Worm (Caenorhabditis elegans) whole organism, young adult: ENCODE data around the gene F45E12.6.

ENCODE experiments used
- D2030.7 ChIP-seq: fragments of 200-800 bp; sonication (Bioruptor generic); IDR thresholded peaks from 2 replicates; pipeline ENCODE4 v1.3.6; 2022; ENCODE audit warnings: missing genetic modification reagents, missing genetic modification characterization, missing compliant biosample characterization
- F33H1.4 ChIP-seq: fragments of 200-800 bp; sonication (Bioruptor generic); IDR thresholded peaks from 2 replicates; pipeline ENCODE4 v1.3.6; 2022; ENCODE audit warnings: missing genetic modification reagents, missing genetic modification characterization, missing compliant biosample characterization
- F37B4.10 ChIP-seq: fragments of 200-800 bp; sonication (Bioruptor generic); IDR thresholded peaks from 2 replicates; pipeline ENCODE4 v1.3.6; 2022; ENCODE audit warnings: missing genetic modification characterization, missing compliant biosample characterization
- F52B5.7 ChIP-seq: sonication (generic microtip); optimal IDR thresholded peaks from 2 replicates; lab custom pipeline; 2016; ENCODE audit warnings: mild to moderate bottlenecking, missing genetic modification characterization, missing compliant biosample characterization
- F57A8.1 ChIP-seq: fragments of 200-800 bp; sonication (Bioruptor generic); optimal IDR thresholded peaks from 2 replicates; lab custom pipeline; 2018; ENCODE audit warnings: mild to moderate bottlenecking, missing genetic modification characterization, moderate library complexity, missing compliant biosample characterization
- K11D2.4 ChIP-seq: fragments of 200-800 bp; sonication (Bioruptor generic); IDR thresholded peaks from 2 replicates; pipeline ENCODE4 v1.3.6; 2022; ENCODE audit warnings: missing genetic modification reagents, missing genetic modification characterization, missing compliant biosample characterization
- T07F8.4 ChIP-seq: sonication (generic microtip); optimal IDR thresholded peaks from 2 replicates; lab custom pipeline; 2016; ENCODE audit warnings: mild to moderate bottlenecking, missing genetic modification characterization, moderate library complexity, missing compliant biosample characterization
- Y56A3A.18 ChIP-seq: fragments of 200-800 bp; sonication (Bioruptor generic); IDR thresholded peaks from 2 replicates; pipeline ENCODE4 v1.3.6; 2022; ENCODE audit warnings: missing genetic modification reagents, missing genetic modification characterization, missing compliant biosample characterization
- aptf-3 ChIP-seq: fragments of 200-800 bp; sonication (Bioruptor generic); IDR thresholded peaks from 2 replicates; pipeline ENCODE4 v1.3.6; 2022; ENCODE audit warnings: missing genetic modification characterization, missing compliant biosample characterization
- athp-1 ChIP-seq: sonication (generic microtip); optimal IDR thresholded peaks from 2 replicates; lab custom pipeline; 2017; ENCODE audit warnings: mild to moderate bottlenecking, missing genetic modification characterization, missing compliant biosample characterization
- attf-6 ChIP-seq: fragments of 200-800 bp; sonication (Bioruptor generic); IDR thresholded peaks from 2 replicates; pipeline ENCODE4 v1.3.6; 2022; ENCODE audit warnings: missing genetic modification reagents, missing genetic modification characterization, missing compliant biosample characterization
- bed-1 ChIP-seq: fragments of 200-800 bp; sonication (Bioruptor generic); IDR thresholded peaks from 2 replicates; pipeline ENCODE4 v1.3.6; 2022; ENCODE audit warnings: missing genetic modification reagents, missing genetic modification characterization, missing compliant biosample characterization
- bed-2 ChIP-seq: fragments of 200-800 bp; sonication (Bioruptor generic); IDR thresholded peaks from 2 replicates; pipeline ENCODE4 v1.3.6; 2022; ENCODE audit warnings: missing genetic modification reagents, missing genetic modification characterization, missing compliant biosample characterization
- ceh-100 ChIP-seq: fragments of 200-800 bp; sonication (Bioruptor generic); IDR thresholded peaks from 2 replicates; pipeline ENCODE4 v1.3.6; 2022; ENCODE audit warnings: missing genetic modification reagents, missing genetic modification characterization, missing compliant biosample characterization
- ceh-40 ChIP-seq: fragments of 200-800 bp; sonication (Bioruptor generic); IDR thresholded peaks from 2 replicates; pipeline ENCODE4 v1.3.6; 2022; ENCODE audit warnings: missing genetic modification characterization, missing compliant biosample characterization
- ceh-58 ChIP-seq: fragments of 200-800 bp; sonication (Bioruptor generic); IDR thresholded peaks from 2 replicates; pipeline ENCODE4 v1.3.6; 2022; ENCODE audit warnings: missing genetic modification characterization, missing compliant biosample characterization
- chd-7 ChIP-seq: sonication (generic microtip); optimal IDR thresholded peaks from 2 replicates; lab custom pipeline; 2016; ENCODE audit warnings: mild to moderate bottlenecking, missing genetic modification characterization, moderate library complexity, missing compliant biosample characterization
- dox-1 ChIP-seq: fragments of 200-800 bp; sonication (Bioruptor generic); IDR thresholded peaks from 2 replicates; pipeline ENCODE4 v1.3.6; 2022; ENCODE audit warnings: missing genetic modification reagents, missing genetic modification characterization, missing compliant biosample characterization
- egl-44 ChIP-seq: fragments of 200-800 bp; sonication (Bioruptor generic); IDR thresholded peaks from 2 replicates; pipeline ENCODE4 v1.3.6; 2022; ENCODE audit warnings: missing genetic modification reagents, missing genetic modification characterization, missing compliant biosample characterization
- egrh-3 ChIP-seq: fragments of 200-800 bp; sonication (Bioruptor generic); IDR thresholded peaks from 2 replicates; pipeline ENCODE4 v1.3.6; 2022; ENCODE audit warnings: missing genetic modification reagents, missing genetic modification characterization, missing compliant biosample characterization
- fkh-3 ChIP-seq: sonication (generic microtip); optimal IDR thresholded peaks from 2 replicates; lab custom pipeline; 2016; ENCODE audit warnings: mild to moderate bottlenecking, missing genetic modification characterization, missing compliant biosample characterization
- hmg-1.2 ChIP-seq: fragments of 200-800 bp; sonication (Bioruptor generic); IDR thresholded peaks from 2 replicates; pipeline ENCODE4 v1.3.6; 2022; ENCODE audit warnings: missing genetic modification reagents, missing genetic modification characterization, missing compliant biosample characterization
- hmg-20 ChIP-seq: fragments of 200-800 bp; sonication (Bioruptor generic); IDR thresholded peaks from 2 replicates; pipeline ENCODE4 v1.3.6; 2022; ENCODE audit warnings: missing genetic modification reagents, missing genetic modification characterization, missing compliant biosample characterization
- hsf-1 ChIP-seq: fragments of 200-800 bp; sonication (Bioruptor generic); IDR thresholded peaks from 2 replicates; pipeline ENCODE4 v1.3.6; 2022; ENCODE audit warnings: missing genetic modification reagents, missing genetic modification characterization, missing compliant biosample characterization
- lag-1 ChIP-seq: fragments of 200-800 bp; sonication (Bioruptor generic); IDR thresholded peaks from 2 replicates; pipeline ENCODE4 v1.3.6; 2022; ENCODE audit warnings: missing genetic modification reagents, missing genetic modification characterization, missing compliant biosample characterization
- let-607 ChIP-seq, 2 experiments: fragments of 200-800 bp in 1 of 2; sonication (Bioruptor generic) in 1 of 2; sonication (generic microtip) in 1 of 2; optimal IDR thresholded peaks; 2 replicates each; lab custom pipeline; 2016 to 2018; ENCODE audit warnings: mild to moderate bottlenecking in 2 of 2, missing compliant biosample characterization in 2 of 2, missing genetic modification characterization in 2 of 2, moderate library complexity in 2 of 2, missing genotype in 1 of 2
- lin-35 ChIP-seq, 3 experiments: fragments of 150-350 bp in 2 of 3; sonication (generic microtip) in 1 of 3; optimal IDR thresholded peaks; 2 replicates each; lab custom pipeline; 2014 to 2018; ENCODE audit warnings: missing biosample characterization in 3 of 3, missing genetic modification characterization in 3 of 3, missing genetic modification reagents in 3 of 3
- lsl-1 ChIP-seq: fragments of 200-800 bp; sonication (Bioruptor generic); optimal IDR thresholded peaks from 2 replicates; lab custom pipeline; 2018; ENCODE audit warnings: mild to moderate bottlenecking, missing genetic modification characterization, moderate library complexity, missing compliant biosample characterization
- madf-10 ChIP-seq: sonication (generic microtip); optimal IDR thresholded peaks from 2 replicates; lab custom pipeline; 2016; ENCODE audit warnings: mild to moderate bottlenecking, missing genetic modification characterization, missing compliant biosample characterization
- mcd-1 ChIP-seq: fragments of 200-800 bp; sonication (Bioruptor generic); IDR thresholded peaks from 2 replicates; pipeline ENCODE4 v1.3.6; 2022; ENCODE audit warnings: missing genetic modification reagents, missing genetic modification characterization, missing compliant biosample characterization
- nfya-1 ChIP-seq: sonication (generic microtip); optimal IDR thresholded peaks from 2 replicates; lab custom pipeline; 2017; ENCODE audit warnings: antibody characterized with exemption, missing compliant biosample characterization, missing genetic modification characterization, borderline replicate concordance; ENCODE audit not compliant: insufficient read depth
- nfyb-1 ChIP-seq: fragments of 200-800 bp; sonication (Bioruptor generic); IDR thresholded peaks from 2 replicates; pipeline ENCODE4 v1.3.6; 2022; ENCODE audit warnings: missing genetic modification reagents, missing genetic modification characterization, missing compliant biosample characterization
- nhr-27 ChIP-seq: fragments of 200-800 bp; sonication (Bioruptor generic); optimal IDR thresholded peaks from 2 replicates; lab custom pipeline; 2018; ENCODE audit warnings: mild to moderate bottlenecking, missing genetic modification characterization, moderate library complexity, missing compliant biosample characterization
- nhr-80 ChIP-seq: sonication (generic microtip); optimal IDR thresholded peaks from 2 replicates; lab custom pipeline; 2016; ENCODE audit warnings: missing genetic modification characterization, missing compliant biosample characterization
- pbrm-1 ChIP-seq: fragments of 200-800 bp; sonication (Bioruptor generic); IDR thresholded peaks from 2 replicates; pipeline ENCODE4 v1.3.6; 2022; ENCODE audit warnings: missing genetic modification reagents, missing genetic modification characterization, missing compliant biosample characterization
- rcor-1 ChIP-seq: fragments of 200-800 bp; sonication (Bioruptor generic); IDR thresholded peaks from 2 replicates; pipeline ENCODE4 v1.3.6; 2022; ENCODE audit warnings: missing genetic modification reagents, missing genetic modification characterization, missing compliant biosample characterization
- sdz-38 ChIP-seq: sonication (generic microtip); optimal IDR thresholded peaks from 2 replicates; lab custom pipeline; 2016; ENCODE audit warnings: missing genotype, missing genetic modification characterization, missing compliant biosample characterization
- sea-2 ChIP-seq: fragments of 200-800 bp; sonication (Bioruptor generic); IDR thresholded peaks from 2 replicates; pipeline ENCODE4 v1.3.6; 2022; ENCODE audit warnings: missing genetic modification characterization, missing compliant biosample characterization
- snpc-1.1 ChIP-seq: sonication (generic microtip); optimal IDR thresholded peaks from 2 replicates; lab custom pipeline; 2017; ENCODE audit warnings: missing genetic modification characterization, mild to moderate bottlenecking, missing compliant biosample characterization, antibody characterized with exemption, moderate library complexity, missing genotype, missing genetic modification reagents; ENCODE audit not compliant: insufficient read depth
- tbp1 ChIP-seq: fragments of 200-800 bp; sonication (Bioruptor generic); optimal IDR thresholded peaks from 2 replicates; lab custom pipeline; 2018; ENCODE audit warnings: mild to moderate bottlenecking, missing genetic modification characterization, missing compliant biosample characterization
- tbx-9 ChIP-seq: sonication (generic microtip); optimal IDR thresholded peaks from 2 replicates; lab custom pipeline; 2016; ENCODE audit warnings: borderline replicate concordance, missing genetic modification characterization, inconsistent platforms, missing compliant biosample characterization
- ztf-25 ChIP-seq: fragments of 200-800 bp; sonication (Bioruptor generic); IDR thresholded peaks from 2 replicates; pipeline ENCODE4 v1.3.6; 2022; ENCODE audit warnings: missing genetic modification reagents, missing genetic modification characterization, missing compliant biosample characterization

Gene F45E12.6

DNA sequence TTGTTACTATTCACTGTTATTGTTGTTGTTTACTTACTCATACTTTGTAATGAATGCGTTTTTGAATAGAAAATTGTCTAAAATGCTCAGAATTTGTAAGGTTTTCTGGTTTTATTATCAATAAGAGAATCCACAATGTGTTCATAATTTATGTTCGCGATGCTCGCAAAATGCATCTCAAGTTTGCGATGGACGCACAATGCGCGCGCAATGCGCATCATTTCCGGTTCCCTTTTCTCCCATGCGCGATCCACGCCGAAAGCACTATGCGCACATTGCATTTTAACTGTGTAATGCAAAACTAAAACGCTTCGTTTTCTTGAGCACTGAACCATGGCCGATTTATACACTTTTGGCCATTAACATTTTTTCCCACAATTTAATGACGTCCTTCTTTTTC is 5.5 kb upstream of the F45E12.6 start (continued):
- no peak for TF ChIP-seq rcor-1
- no peak for TF ChIP-seq let-607 (tag; optimal IDR thresholded peaks at IDR 0.05; lab: Kevin White, UChicago)
- no peak for TF ChIP-seq nhr-27
- TF ChIP-seq chd-7 (tag; lab: Kevin White, UChicago) = peak; percentile 78
- no peak for TF ChIP-seq ceh-40
- no peak for TF ChIP-seq attf-6 (GFP tag; lab: Robert Waterston, UW)
- no peak for TF ChIP-seq sdz-38 (tag; lab: Kevin White, UChicago)
- peak; percentile 51; the same call in 1 of the 2 replicates for TF ChIP-seq nfyb-1
- no peak for TF ChIP-seq hsf-1
- no peak for TF ChIP-seq madf-10
- no peak for TF ChIP-seq bed-2 (GFP tag; lab: Robert Waterston, UW)
- no peak for TF ChIP-seq snpc-1.1 (tag; lab: Kevin White, UChicago)
- TF ChIP-seq egrh-3 (GFP tag; lab: Robert Waterston, UW) = no peak
- TF ChIP-seq lsl-1 (GFP tag; lab: Kevin White, UChicago) = no peak
- no peak for TF ChIP-seq dox-1 (GFP tag; lab: Robert Waterston, UW)
- no peak for TF ChIP-seq F37B4.10 (GFP tag; lab: Robert Waterston, UW)
- TF ChIP-seq K11D2.4 (GFP tag; lab: Robert Waterston, UW) = peak; percentile 71
- TF ChIP-seq F57A8.1 (GFP tag; lab: Kevin White, UChicago) = no peak
- 0 out of 2 replicates have a peak, but pooled peaks have one; percentile 82 for TF ChIP-seq aptf-3 (GFP tag; lab: Robert Waterston, UW)
- no peak for TF ChIP-seq Y56A3A.18
- TF ChIP-seq ceh-100 (GFP tag; lab: Robert Waterston, UW) = peak; percentile 46; the same call in 1 of the 2 replicates
- TF ChIP-seq lin-35 (GFP tag; optimal IDR thresholded peaks at IDR 0.05; lab: Kevin White, UChicago) = peak in 1 of 3 experiments; percentile 14
- 0 out of 2 replicates have a peak, but pooled peaks have one; percentile 23 for TF ChIP-seq ztf-25 (GFP tag; lab: Robert Waterston, UW)
- TF ChIP-seq sea-2 (GFP tag; lab: Robert Waterston, UW) = no peak
- no peak for TF ChIP-seq T07F8.4 (tag; lab: Kevin White, UChicago)
- peak; percentile 73 for TF ChIP-seq fkh-3
- no peak for TF ChIP-seq F33H1.4 (GFP tag; lab: Robert Waterston, UW)
- no peak for TF ChIP-seq ceh-58
- TF ChIP-seq hmg-20 (GFP tag; lab: Robert Waterston, UW) = no peak
- TF ChIP-seq tbx-9 (tag; lab: Kevin White, UChicago) = no peak
- TF ChIP-seq egl-44 = no peak
- TF ChIP-seq pbrm-1 (GFP tag; lab: Robert Waterston, UW) = peak; percentile 58; the same call in 1 of the 2 replicates
- TF ChIP-seq bed-1 (GFP tag; lab: Robert Waterston, UW) = no peak
- TF ChIP-seq D2030.7 (GFP tag; lab: Robert Waterston, UW) = no peak
- no peak for TF ChIP-seq nhr-80 (tag; lab: Kevin White, UChicago)
- TF ChIP-seq lag-1 (GFP tag; lab: Robert Waterston, UW) = no peak
- TF ChIP-seq nfya-1 (tag; lab: Kevin White, UChicago) = no peak
- TF ChIP-seq F52B5.7 (tag; lab: Kevin White, UChicago) = peak; percentile 90
- TF ChIP-seq athp-1 = peak; percentile 62
- no peak for TF ChIP-seq hmg-1.2

DNA sequence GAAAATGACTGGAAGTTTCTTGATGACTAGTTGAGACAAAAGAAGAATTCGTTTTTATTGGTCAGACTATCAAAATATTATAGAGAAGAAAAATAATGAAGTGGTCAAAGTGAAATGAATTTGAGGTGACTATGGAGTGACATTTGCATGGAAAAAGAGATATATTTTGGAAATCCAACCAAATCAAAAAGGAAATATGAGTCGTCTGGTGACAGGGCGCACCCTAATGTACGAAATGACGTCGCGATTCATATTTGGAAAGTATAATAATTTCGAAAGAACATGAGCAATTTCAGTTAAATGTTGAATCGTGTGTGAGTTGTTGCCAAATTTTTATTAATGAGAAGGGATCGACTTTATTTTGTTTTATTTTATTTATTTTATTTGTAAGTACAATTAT is 3.5 kb upstream of the F45E12.6 start, which contains the start of gene F21D12.2:
F21D12.2 (plus strand) TSS at position 301 of the 400 bp plus-strand sequence.
- no peak for TF ChIP-seq mcd-1 (GFP tag; lab: Robert Waterston, UW)
- no peak for TF ChIP-seq tbp1 (GFP tag; lab: Kevin White, UChicago)
